Fruit fly (Drosophila melanogaster) whole organism, prepupa: Measurements from ENCODE around the gene Pdp1.

Source experiments
- Blimp-1 ChIP-seq: fragments of 200-800 bp; sonication (Bioruptor generic); optimal IDR thresholded peaks from 3 replicates; lab custom pipeline; 2017; ENCODE audit warnings: missing biosample characterization, missing genetic modification characterization, mild to moderate bottlenecking, moderate library complexity, missing genetic modification reagents
- CG10631 ChIP-seq: fragments of 200-800 bp; sonication (Bioruptor generic); optimal IDR thresholded peaks from 2 replicates; lab custom pipeline; 2016; ENCODE audit warnings: missing biosample characterization, missing genetic modification characterization
- CG10669 ChIP-seq: fragments of 200-800 bp; sonication (Bioruptor generic); optimal IDR thresholded peaks from 3 replicates; lab custom pipeline; 2018; ENCODE audit warnings: missing biosample characterization, mild to moderate bottlenecking, missing genetic modification characterization, moderate library complexity
- CG11294 ChIP-seq: fragments of 200-800 bp; sonication (Bioruptor generic); IDR thresholded peaks from 2 replicates; pipeline ENCODE4 v1.3.6; 2022; ENCODE audit warnings: missing biosample characterization, missing genetic modification characterization
- CG11762 ChIP-seq: fragments of 200-800 bp; sonication (Bioruptor generic); optimal IDR thresholded peaks from 3 replicates; lab custom pipeline; 2016; ENCODE audit warnings: missing biosample characterization, missing genetic modification characterization; ENCODE audit not compliant: insufficient read depth
- CG15336 ChIP-seq: fragments of 200-800 bp; sonication (Bioruptor generic); IDR thresholded peaks from 2 replicates; pipeline ENCODE4 v1.3.6; 2022; ENCODE audit warnings: missing biosample characterization, missing genetic modification characterization
- CG1621 ChIP-seq: fragments of 200-800 bp; sonication (Bioruptor generic); optimal IDR thresholded peaks from 3 replicates; lab custom pipeline; 2018; ENCODE audit warnings: missing biosample characterization, mild to moderate bottlenecking, missing genetic modification characterization
- CG16779 ChIP-seq: fragments of 200-800 bp; sonication (Bioruptor generic); optimal IDR thresholded peaks from 3 replicates; lab custom pipeline; 2017; ENCODE audit warnings: missing biosample characterization, mild to moderate bottlenecking, missing genetic modification characterization
- CG3032 ChIP-seq: fragments of 200-800 bp; optimal IDR thresholded peaks from 2 replicates; lab custom pipeline; 2019; ENCODE audit warnings: missing biosample characterization, mild to moderate bottlenecking, missing genetic modification characterization, moderate library complexity
- CG32006 ChIP-seq: fragments of 200-800 bp; sonication (Bioruptor generic); optimal IDR thresholded peaks from 3 replicates; lab custom pipeline; 2017; ENCODE audit warnings: missing biosample characterization, mild to moderate bottlenecking, missing genetic modification characterization
- CG34406 ChIP-seq: fragments of 200-800 bp; sonication (Bioruptor generic); optimal IDR thresholded peaks from 3 replicates; lab custom pipeline; 2016; ENCODE audit warnings: missing biosample characterization, missing genetic modification characterization
- CG3919 ChIP-seq: fragments of 200-800 bp; sonication (Bioruptor generic); optimal IDR thresholded peaks from 3 replicates; lab custom pipeline; 2016; ENCODE audit warnings: missing biosample characterization, missing genetic modification characterization
- CG4318 ChIP-seq: fragments of 200-800 bp; sonication (Bioruptor generic); optimal IDR thresholded peaks from 3 replicates; lab custom pipeline; 2017; ENCODE audit warnings: missing biosample characterization, mild to moderate bottlenecking, missing genetic modification characterization
- CG6163 ChIP-seq: fragments of 200-800 bp; sonication (Bioruptor generic); IDR thresholded peaks from 3 replicates; pipeline ENCODE4 v1.3.6; 2022; ENCODE audit warnings: missing biosample characterization, missing genetic modification characterization
- CG6276 ChIP-seq: fragments of 200-800 bp; sonication (Bioruptor generic); optimal IDR thresholded peaks from 2 replicates; lab custom pipeline; 2017; ENCODE audit warnings: missing biosample characterization, mild to moderate bottlenecking, missing genetic modification characterization
- CG6808 ChIP-seq: fragments of 200-800 bp; sonication (Bioruptor generic); optimal IDR thresholded peaks from 3 replicates; lab custom pipeline; 2017; ENCODE audit warnings: missing biosample characterization, missing genetic modification characterization, mild to moderate bottlenecking, moderate library complexity, missing genetic modification reagents
- CG7368 ChIP-seq: fragments of 200-800 bp; sonication (Bioruptor generic); optimal IDR thresholded peaks from 3 replicates; lab custom pipeline; 2016; ENCODE audit warnings: missing biosample characterization, missing genetic modification characterization
- CG8319 ChIP-seq: fragments of 200-800 bp; sonication (Bioruptor generic); optimal IDR thresholded peaks from 3 replicates; lab custom pipeline; 2016; ENCODE audit warnings: missing biosample characterization, missing genetic modification characterization
- CG8632 ChIP-seq: fragments of 200-800 bp; sonication (Bioruptor generic); optimal IDR thresholded peaks from 3 replicates; lab custom pipeline; 2016; ENCODE audit warnings: missing biosample characterization, missing genetic modification characterization
- CG9139 ChIP-seq: fragments of 200-800 bp; sonication (Bioruptor generic); optimal IDR thresholded peaks from 3 replicates; lab custom pipeline; 2017; ENCODE audit warnings: missing biosample characterization, mild to moderate bottlenecking, missing genetic modification characterization
- Eip75B ChIP-seq: fragments of 200-800 bp; sonication (Bioruptor generic); optimal IDR thresholded peaks from 3 replicates; lab custom pipeline; 2016; ENCODE audit warnings: missing biosample characterization, missing genetic modification characterization
- Eip78C ChIP-seq: fragments of 200-800 bp; sonication (Bioruptor generic); peaks from one replicate; lab custom pipeline; 2016; ENCODE audit warnings: missing biosample characterization, missing genetic modification characterization
- Ets21C ChIP-seq: fragments of 200-800 bp; sonication (Bioruptor generic); optimal IDR thresholded peaks from 3 replicates; lab custom pipeline; 2016; ENCODE audit warnings: missing biosample characterization, missing genetic modification characterization
- Ets96B ChIP-seq: fragments of 200-800 bp; optimal IDR thresholded peaks from 2 replicates; lab custom pipeline; 2019; ENCODE audit warnings: missing biosample characterization, mild to moderate bottlenecking, missing genetic modification characterization, moderate library complexity
- Gug ChIP-seq: fragments of 200-800 bp; sonication (Bioruptor generic); IDR thresholded peaks from 2 replicates; pipeline ENCODE4 v1.3.6; 2022; ENCODE audit warnings: missing biosample characterization, missing genetic modification characterization
- Hr38 ChIP-seq: sonication (Bioruptor generic); optimal IDR thresholded peaks from 2 replicates; lab custom pipeline; 2016; ENCODE audit warnings: missing biosample characterization, missing genetic modification characterization
- Lpt ChIP-seq: fragments of 200-800 bp; sonication (Bioruptor generic); optimal IDR thresholded peaks from 3 replicates; lab custom pipeline; 2016; ENCODE audit warnings: missing biosample characterization, missing genetic modification characterization
- Met ChIP-seq: fragments of 200-800 bp; sonication (Bioruptor generic); optimal IDR thresholded peaks from 3 replicates; lab custom pipeline; 2016; ENCODE audit warnings: missing biosample characterization, missing genetic modification characterization
- OdsH ChIP-seq: fragments of 200-800 bp; sonication (Bioruptor generic); optimal IDR thresholded peaks from 3 replicates; lab custom pipeline; 2016; ENCODE audit warnings: missing biosample characterization, missing genetic modification characterization
- Sox102F ChIP-seq: fragments of 200-800 bp; sonication (Bioruptor generic); optimal IDR thresholded peaks from 2 replicates; lab custom pipeline; 2016; ENCODE audit warnings: missing biosample characterization, mild to moderate bottlenecking, missing genetic modification characterization
- Sox14 ChIP-seq: fragments of 200-800 bp; sonication (Bioruptor generic); optimal IDR thresholded peaks from 3 replicates; lab custom pipeline; 2016; ENCODE audit warnings: missing biosample characterization, missing genetic modification characterization
- Sox15 ChIP-seq: fragments of 200-800 bp; sonication (Bioruptor generic); optimal IDR thresholded peaks from 3 replicates; lab custom pipeline; 2016; ENCODE audit warnings: missing biosample characterization, missing genetic modification characterization
- achi ChIP-seq: fragments of 200-800 bp; sonication (Bioruptor generic); optimal IDR thresholded peaks from 3 replicates; lab custom pipeline; 2016; ENCODE audit warnings: missing biosample characterization, missing genetic modification characterization
- dac ChIP-seq: fragments of 200-800 bp; sonication (Bioruptor generic); optimal IDR thresholded peaks from 2 replicates; lab custom pipeline; 2017; ENCODE audit warnings: missing biosample characterization, mild to moderate bottlenecking, missing genetic modification characterization
- dsx ChIP-seq: fragments of 200-800 bp; optimal IDR thresholded peaks from 3 replicates; lab custom pipeline; 2019; ENCODE audit warnings: missing biosample characterization, mild to moderate bottlenecking, missing genetic modification characterization, moderate library complexity; ENCODE audit not compliant: poor library complexity, severe bottlenecking
- fd59A ChIP-seq: fragments of 200-800 bp; sonication (Bioruptor generic); optimal IDR thresholded peaks from 2 replicates; lab custom pipeline; 2017; ENCODE audit warnings: missing biosample characterization, mild to moderate bottlenecking, missing genetic modification characterization, missing genetic modification reagents
- fd85E ChIP-seq: fragments of 200-800 bp; sonication (Bioruptor generic); optimal IDR thresholded peaks from 3 replicates; lab custom pipeline; 2016; ENCODE audit warnings: missing biosample characterization, missing genetic modification characterization
- fkh ChIP-seq: fragments of 200-800 bp; sonication (Bioruptor generic); optimal IDR thresholded peaks from 3 replicates; lab custom pipeline; 2017; ENCODE audit warnings: missing biosample characterization, mild to moderate bottlenecking, missing genetic modification characterization, moderate library complexity
- lz ChIP-seq: fragments of 200-800 bp; sonication (Bioruptor generic); optimal IDR thresholded peaks from 3 replicates; lab custom pipeline; 2016; ENCODE audit warnings: missing biosample characterization, missing genetic modification characterization
- net ChIP-seq: fragments of 200-800 bp; sonication (Bioruptor generic); optimal IDR thresholded peaks from 3 replicates; lab custom pipeline; 2016; ENCODE audit warnings: missing biosample characterization, missing genetic modification characterization
- pdm3 ChIP-seq: fragments of 200-800 bp; sonication (Bioruptor generic); optimal IDR thresholded peaks from 3 replicates; lab custom pipeline; 2016; ENCODE audit warnings: missing biosample characterization, missing genetic modification characterization
- ss ChIP-seq, 2 experiments: fragments of 200-800 bp; sonication (Bioruptor generic); optimal IDR thresholded peaks; 2 replicates in 1 of 2; 3 replicates in 1 of 2; lab custom pipeline; 2017 to 2018; ENCODE audit warnings: mild to moderate bottlenecking in 2 of 2, missing biosample characterization in 2 of 2, missing genetic modification characterization in 2 of 2, moderate library complexity in 1 of 2
- svp ChIP-seq: fragments of 200-800 bp; sonication (Bioruptor generic); peaks from one replicate; lab custom pipeline; 2016; ENCODE audit warnings: missing biosample characterization, missing genetic modification characterization
- vri ChIP-seq: fragments of 200-800 bp; sonication (Bioruptor generic); optimal IDR thresholded peaks from 3 replicates; lab custom pipeline; 2016; ENCODE audit warnings: missing biosample characterization, mild to moderate bottlenecking, missing genetic modification characterization

Pdp1 gene

dm6 chr3L:7836633-7837394 lies 30.4 kb downstream of the Pdp1 start (continued):
- TF ChIP-seq CG32006 (GFP tag; lab: Kevin White, UChicago) (no peak), fd85E (GFP tag; lab: Kevin White, UChicago) (no peak), CG9139 (GFP tag; lab: Kevin White, UChicago) (no peak), pdm3 (GFP tag; lab: Kevin White, UChicago) (no peak), Ets96B (tag; lab: Kevin White, UChicago) (no peak), fkh (GFP tag; lab: Kevin White, UChicago) (peak; percentile 23), CG8632 (no peak), CG7368 (GFP tag; lab: Kevin White, UChicago) (peak; percentile 25), CG34406 (no peak), Eip75B (GFP tag; lab: Kevin White, UChicago) (no peak), CG3032 (no peak), Lpt (GFP tag; lab: Kevin White, UChicago) (peak; percentile 4), CG4318 (GFP tag; lab: Kevin White, UChicago) (no peak), Ets21C (GFP tag; lab: Kevin White, UChicago) (no peak), Eip78C (GFP tag; lab: Kevin White, UChicago) (peak; percentile 70), Blimp-1 (GFP tag; lab: Kevin White, UChicago) (no peak), CG15336 (GFP tag; lab: Robert Waterston, UW) (peak; percentile 56; the same call in 1 of the 2 replicates), CG1621 (tag; lab: Kevin White, UChicago) (no peak)

dm6 chr3L:7834902-7835781 lies 32.0 kb downstream of the Pdp1 start:
- TF ChIP-seq Lpt (GFP tag; lab: Kevin White, UChicago) (no peak), CG7368 (GFP tag; lab: Kevin White, UChicago) (no peak), CG10631 (GFP tag; lab: Kevin White, UChicago) (no peak), CG11762 (GFP tag; lab: Kevin White, UChicago) (no peak), CG6808 (GFP tag; lab: Kevin White, UChicago) (no peak), fd85E (GFP tag; lab: Kevin White, UChicago) (no peak), lz (GFP tag; lab: Kevin White, UChicago) (no peak), CG3032 (no peak), dac (GFP tag; lab: Kevin White, UChicago) (no peak), CG10669 (GFP tag; lab: Kevin White, UChicago) (peak; percentile 22), achi (no peak), CG11294 (no peak), fd59A (GFP tag; lab: Kevin White, UChicago) (no peak), Eip75B (GFP tag; lab: Kevin White, UChicago) (no peak), dsx (GFP tag; lab: Kevin White, UChicago) (peak; percentile 2), OdsH (GFP tag; lab: Kevin White, UChicago) (no peak), Met (GFP tag; lab: Kevin White, UChicago) (no peak), CG6276 (no peak), net (GFP tag; lab: Kevin White, UChicago) (no peak), vri (GFP tag; lab: Kevin White, UChicago) (no peak), Ets96B (tag; lab: Kevin White, UChicago) (peak; percentile 7), CG4318 (GFP tag; lab: Kevin White, UChicago) (no peak), CG8632 (no peak), CG6163 (GFP tag; lab: Robert Waterston, UW) (no peak), Eip78C (GFP tag; lab: Kevin White, UChicago) (peak; percentile 34), ss (GFP tag; optimal IDR thresholded peaks at IDR 0.05; lab: Kevin White, UChicago) (peak; percentile 51 to 57), CG3919 (GFP tag; lab: Kevin White, UChicago) (no peak), svp (GFP tag; lab: Kevin White, UChicago) (peak; percentile 71), Hr38 (no peak), fkh (GFP tag; lab: Kevin White, UChicago) (no peak), Sox102F (no peak), Sox14 (GFP tag; lab: Kevin White, UChicago) (no peak), CG1621 (tag; lab: Kevin White, UChicago) (no peak), CG16779 (tag; lab: Kevin White, UChicago) (peak; percentile 55), CG15336 (GFP tag; lab: Robert Waterston, UW) (0 out of 2 replicates have a peak, but pooled peaks have one; percentile 19), Blimp-1 (GFP tag; lab: Kevin White, UChicago) (no peak), CG8319 (GFP tag; lab: Kevin White, UChicago) (no peak), Sox15 (GFP tag; lab: Kevin White, UChicago) (no peak), Gug (no peak)
